Worm (Caenorhabditis elegans): ENCODE results near the gene pot-3.
"Not testable (repeated sequence)": the region's sequence is repeated elsewhere in the genome, so short reads cannot be mapped to it uniquely, and the experiment has no call there.

Gene pot-3

DNA sequence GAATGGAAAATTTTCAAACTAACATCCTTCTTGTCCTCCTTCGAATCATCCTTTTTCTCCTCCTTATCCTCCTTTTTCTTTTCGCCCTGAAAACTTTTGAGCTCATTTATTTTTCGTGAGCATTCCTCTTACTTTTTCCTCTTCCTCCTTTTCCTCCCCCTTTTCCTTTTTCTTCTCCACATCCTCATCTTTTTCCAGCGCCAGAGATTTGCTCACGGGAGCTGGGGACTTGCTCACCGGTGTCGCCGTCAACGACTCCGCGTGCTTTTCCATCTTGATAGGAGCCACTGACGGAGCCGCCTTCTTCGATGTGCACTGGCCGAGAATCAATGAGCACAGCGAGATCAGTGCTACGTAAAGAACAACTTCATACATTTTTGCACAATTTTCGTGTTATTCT lies 31.7 kb upstream of the pot-3 start, which contains the start of gene K08E3.2:
K08E3.2 (minus strand) TSS at position 375 of the 400 bp plus-strand sequence.
- TF ChIP-seq sem-2 (GFP tag; optimal IDR thresholded peaks at IDR 0.05) (no peak), ces-1 (GFP tag; optimal IDR thresholded peaks at IDR 0.05) (no peak), flh-1 (GFP tag; optimal IDR thresholded peaks at IDR 0.05) (no peak), lsy-2 (tag; optimal IDR thresholded peaks at IDR 0.05) (no peak), nhr-76 (tag; optimal IDR thresholded peaks at IDR 0.05) (no peak), lin-13 (tag; optimal IDR thresholded peaks at IDR 0.05) (no peak), ceh-43 (GFP tag; optimal IDR thresholded peaks at IDR 0.05) (no peak), lin-32 (GFP tag; optimal IDR thresholded peaks at IDR 0.05) (no peak), mab-5 (tag; optimal IDR thresholded peaks at IDR 0.05) (no peak), pha-4 (tag; optimal IDR thresholded peaks at IDR 0.05) (no peak), zip-8 (tag; optimal IDR thresholded peaks at IDR 0.05) (no peak), unc-39 (tag; optimal IDR thresholded peaks at IDR 0.05) (no peak), ham-2 (GFP tag; optimal IDR thresholded peaks at IDR 0.05) (no peak), ztf-11 (tag; optimal IDR thresholded peaks at IDR 0.05) (no peak), ceh-83 (GFP tag; optimal IDR thresholded peaks at IDR 0.05) (no peak), elt-3 (tag; optimal IDR thresholded peaks at IDR 0.05) (no peak), mls-2 (tag; optimal IDR thresholded peaks at IDR 0.05) (no peak), drap-1 (GFP tag; optimal IDR thresholded peaks at IDR 0.05) (no peak), ceh-39 (tag; optimal IDR thresholded peaks at IDR 0.05) (no peak)

DNA sequence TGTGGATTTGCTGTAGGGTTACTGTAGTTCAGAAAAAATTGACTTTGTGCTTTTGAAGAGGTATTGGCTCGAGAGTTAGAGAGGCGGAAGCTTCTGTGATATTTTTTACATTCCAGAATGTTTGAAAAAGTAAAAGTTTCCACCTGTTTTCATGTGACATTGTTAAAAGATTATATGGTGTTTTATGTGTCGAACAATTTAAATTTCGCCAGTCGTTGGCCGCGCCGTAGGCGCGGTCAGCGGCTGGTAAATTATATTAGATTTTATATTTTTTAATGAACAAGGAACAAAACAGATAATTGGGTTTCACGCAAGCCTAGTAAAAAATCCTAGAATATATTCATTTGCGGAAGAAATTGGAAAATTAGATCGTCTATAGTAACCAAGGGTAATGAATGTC lies 28.9 kb upstream of the pot-3 start, which contains the start of gene mlc-7:
mlc-7 (plus strand) TSS at position 301 of the 400 bp plus-strand sequence.
- not testable (repeated sequence) for TF ChIP-seq blmp-1 (tag; optimal IDR thresholded peaks at IDR 0.05); lin-13 (tag; optimal IDR thresholded peaks at IDR 0.05); ceh-43 (GFP tag; optimal IDR thresholded peaks at IDR 0.05)

DNA sequence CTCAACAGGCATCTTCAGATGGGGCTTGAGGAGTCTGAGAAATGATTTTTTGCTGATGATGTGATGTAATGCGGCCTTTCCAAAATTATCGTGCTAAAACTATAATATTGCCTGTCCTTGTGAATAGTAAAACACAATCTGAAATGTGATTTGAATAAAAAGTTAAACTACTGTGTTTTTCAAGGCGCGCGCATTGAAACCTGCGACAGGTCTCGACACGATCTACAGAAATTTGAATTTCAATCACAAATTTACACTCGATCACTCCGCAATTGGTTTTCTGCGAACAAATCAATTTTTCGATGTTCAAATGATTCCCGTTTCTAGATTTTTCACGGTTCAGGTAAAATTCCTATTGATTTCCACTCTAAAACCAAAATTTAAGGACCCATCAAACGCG lies 24.3 kb upstream of the pot-3 start, which contains the start of gene toca-2:
toca-2 (plus strand) TSS at position 208 of the 400 bp plus-strand sequence.
- TF ChIP-seq nhr-237 (tag; optimal IDR thresholded peaks at IDR 0.05), result no peak
- no peak for TF ChIP-seq elt-3 (tag; optimal IDR thresholded peaks at IDR 0.05)
- no peak for TF ChIP-seq snpc-4 (tag; optimal IDR thresholded peaks at IDR 0.05)
- TF ChIP-seq cnd-1 (tag; optimal IDR thresholded peaks at IDR 0.05), result no peak

DNA sequence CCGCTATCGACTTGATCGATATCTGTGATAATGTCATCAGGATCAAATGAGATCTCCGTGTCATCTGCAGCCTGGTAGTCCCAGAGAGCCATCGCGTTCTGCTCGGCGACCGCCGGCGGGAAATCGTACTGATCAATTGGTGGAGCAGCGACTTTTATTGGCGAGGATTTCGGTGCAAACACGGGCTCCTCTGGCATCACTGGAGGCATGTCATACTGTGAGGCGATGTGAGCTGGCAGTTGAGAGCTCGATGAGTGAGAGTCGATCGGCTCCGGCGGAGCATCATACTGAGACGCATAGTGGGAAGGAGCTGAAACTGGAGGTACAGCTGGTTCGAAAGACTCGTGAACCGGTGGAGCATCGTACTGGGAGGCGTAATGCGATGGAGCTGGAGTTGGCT lies 20.3 kb upstream of the pot-3 start:
- TF ChIP-seq lin-13 (tag; optimal IDR thresholded peaks at IDR 0.05) (no peak), pha-4 (tag; optimal IDR thresholded peaks at IDR 0.05) (no peak), flh-1 (GFP tag; optimal IDR thresholded peaks at IDR 0.05) (no peak), M03D4.4 (tag; optimal IDR thresholded peaks at IDR 0.05) (no peak), ztf-11 (tag; optimal IDR thresholded peaks at IDR 0.05) (no peak), snpc-4 (tag; optimal IDR thresholded peaks at IDR 0.05) (no peak), nhr-76 (tag; optimal IDR thresholded peaks at IDR 0.05) (no peak), mab-5 (tag; optimal IDR thresholded peaks at IDR 0.05) (no peak), nhr-2 (tag; optimal IDR thresholded peaks at IDR 0.05) (no peak), nhr-237 (tag; optimal IDR thresholded peaks at IDR 0.05) (no peak), ceh-83 (GFP tag; optimal IDR thresholded peaks at IDR 0.05) (no peak), sem-2 (GFP tag; optimal IDR thresholded peaks at IDR 0.05) (no peak), unc-39 (tag; optimal IDR thresholded peaks at IDR 0.05) (no peak), sptf-1 (tag; optimal IDR thresholded peaks at IDR 0.05) (no peak), mep-1 (tag; optimal IDR thresholded peaks at IDR 0.05) (no peak), nhr-12 (tag; optimal IDR thresholded peaks at IDR 0.05) (no peak), unc-62 (GFP tag; optimal IDR thresholded peaks at IDR 0.05) (no peak), bed-3 (GFP tag; optimal IDR thresholded peaks at IDR 0.05) (no peak), elt-1 (tag; optimal IDR thresholded peaks at IDR 0.05; ENCODE audit: borderline replicate concordance, insufficient read depth) (no peak), blmp-1 (tag; optimal IDR thresholded peaks at IDR 0.05) (no peak)

DNA sequence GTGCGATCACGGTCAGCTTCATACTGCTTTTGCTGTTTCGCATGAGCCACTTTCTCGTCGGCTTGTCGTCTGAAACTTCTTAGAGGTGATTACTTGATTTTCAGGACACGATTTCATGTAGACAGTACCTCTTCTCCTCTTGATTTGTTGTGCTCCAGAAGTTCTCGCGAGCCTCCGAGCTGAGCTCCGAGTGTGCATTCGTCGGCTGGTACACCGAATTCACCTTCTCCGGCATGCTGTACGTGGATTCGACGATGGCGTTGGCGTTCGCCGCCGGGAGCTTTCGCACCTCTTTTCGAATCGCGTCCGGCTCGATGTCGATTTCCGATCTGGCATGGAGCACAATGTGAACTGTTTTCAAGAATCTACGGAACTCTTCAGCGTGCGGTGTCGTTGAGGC lies 19.0 kb upstream of the pot-3 start:
- TF ChIP-seq mep-1 (tag; optimal IDR thresholded peaks at IDR 0.05) (no peak), nhr-76 (tag; optimal IDR thresholded peaks at IDR 0.05) (no peak), drap-1 (GFP tag; optimal IDR thresholded peaks at IDR 0.05) (no peak), nhr-237 (tag; optimal IDR thresholded peaks at IDR 0.05) (no peak), mab-5 (tag; optimal IDR thresholded peaks at IDR 0.05) (no peak), sem-2 (GFP tag; optimal IDR thresholded peaks at IDR 0.05) (no peak), lin-13 (tag; optimal IDR thresholded peaks at IDR 0.05) (no peak)

Data from whole organism, mixed stage, embryonic.